Worm (Caenorhabditis elegans) whole organism, L4/young adult: ENCODE data around the gene T03D8.6.

Experiments used
- W03F9.2 ChIP-seq: fragments of 150-350 bp; optimal IDR thresholded peaks from 2 replicates; lab custom pipeline; 2014; ENCODE audit warnings: missing biosample characterization, missing genetic modification characterization
- dao-5 ChIP-seq: sonication (generic microtip); optimal IDR thresholded peaks from 2 replicates; lab custom pipeline; 2016; ENCODE audit warnings: missing genotype, missing genetic modification characterization, moderate library complexity, missing compliant biosample characterization
- him-1 ChIP-seq: sonication (generic microtip); optimal IDR thresholded peaks from 2 replicates; lab custom pipeline; 2016; ENCODE audit warnings: missing genotype, missing genetic modification reagents, missing genetic modification characterization, missing compliant biosample characterization

Gene T03D8.6

ce11 chrV:20776761-20777160 lies 43.4 kb downstream of the T03D8.6 start:
- TF ChIP-seq dao-5 (no peak), him-1 (tag; lab: Kevin White, UChicago) (peak; percentile 40), W03F9.2 (tag; lab: Kevin White, UChicago) (peak; percentile 35)

- TF ChIP-seq W03F9.2 (tag; lab: Kevin White, UChicago): no peak
Measured at ce11 chrV:20775269-20775668, 44.9 kb downstream of the T03D8.6 start, which contains the start of gene F38A6.4. Gene F38A6.4 (minus strand): TSS chrV:20775369.

- TF ChIP-seq dao-5 (no peak), him-1 (tag; lab: Kevin White, UChicago) (no peak), W03F9.2 (tag; lab: Kevin White, UChicago) (no peak)
Measured at ce11 chrV:20773647-20774046, 46.5 kb downstream of the T03D8.6 start, which contains the start of gene F38A6.5. Gene F38A6.5 (minus strand): TSS chrV:20773747.

ce11 chrV:20771702-20772101 lies 48.4 kb downstream of the T03D8.6 start:
- TF ChIP-seq him-1 (tag; lab: Kevin White, UChicago) (no peak), W03F9.2 (tag; lab: Kevin White, UChicago) (no peak), dao-5 (no peak)

ce11 chrV:20770846-20771245 lies 49.3 kb downstream of the T03D8.6 start:
- TF ChIP-seq dao-5 (no peak), him-1 (tag; lab: Kevin White, UChicago) (no peak), W03F9.2 (tag; lab: Kevin White, UChicago) (peak; percentile 8)

- TF ChIP-seq him-1 (tag; lab: Kevin White, UChicago) (no peak), dao-5 (no peak), W03F9.2 (tag; lab: Kevin White, UChicago) (no peak)
Measured at ce11 chrV:20770061-20770460, 50.1 kb downstream of the T03D8.6 start, which contains the start of gene elp-1. Gene elp-1 (minus strand): TSS chrV:20770161.
